Fruit fly (Drosophila melanogaster) S2 (cell line): ENCODE results near the gene CG6696.

Source experiments
- CG8478 ChIP-seq: fragments of >200 bp; optimal IDR thresholded peaks from 2 replicates; lab custom pipeline; 2018
- CTCF ChIP-seq, 2 experiments: fragments of >200 bp; optimal IDR thresholded peaks; 2 replicates each; lab custom pipeline; 2018

DNA sequence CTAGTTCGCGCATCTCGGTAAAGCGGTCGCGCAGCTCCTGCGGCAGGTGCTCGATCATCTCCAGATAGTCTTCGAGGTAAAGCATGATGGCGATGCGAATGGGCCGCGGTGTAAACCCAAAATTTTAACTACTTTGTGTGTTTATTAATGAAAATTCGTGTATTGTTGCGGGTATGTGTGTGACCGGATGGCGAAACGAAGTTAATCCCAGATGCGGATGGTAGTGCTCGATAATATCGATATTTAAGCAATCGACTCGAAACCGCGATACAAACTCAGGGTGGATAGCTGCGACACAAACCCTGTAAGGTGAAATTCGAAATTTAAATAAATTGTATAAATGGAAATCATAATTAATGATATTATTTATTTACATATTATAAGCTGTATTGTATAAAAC lies 9.1 kb downstream of the CG6696 start, which contains the start of gene Ing3:
- TF ChIP-seq CG8478 (no peak), CTCF (optimal IDR thresholded peaks at IDR 0.05; lab: Kevin White, UChicago) (peak in 1 of 2 experiments; percentile 4)
